Worm (Caenorhabditis elegans) whole organism, midembryonic: Measurements from ENCODE around the gene fbxa-184.

Source experiments
- T22C8.4 ChIP-seq: fragments of 200-800 bp; sonication (Bioruptor generic); IDR thresholded peaks from 2 replicates; pipeline ENCODE4 v1.3.6; 2022; ENCODE audit warnings: missing genetic modification characterization, missing compliant biosample characterization
- cog-1 ChIP-seq: sonication (generic microtip); optimal IDR thresholded peaks from 2 replicates; lab custom pipeline; 2016; ENCODE audit warnings: missing genetic modification characterization, missing compliant biosample characterization
- flt-1 ChIP-seq: fragments of 200-800 bp; sonication (Bioruptor generic); IDR thresholded peaks from 2 replicates; pipeline ENCODE4 v1.3.6; 2022; ENCODE audit warnings: missing genetic modification characterization, missing compliant biosample characterization
- klf-2 ChIP-seq: fragments of 200-800 bp; sonication (Bioruptor generic); conservative IDR thresholded peaks from 2 replicates; pipeline ENCODE4 v1.3.6; 2022; ENCODE audit warnings: missing genetic modification reagents, missing genetic modification characterization, missing compliant biosample characterization
- med-1 ChIP-seq: sonication (generic microtip); optimal IDR thresholded peaks from 2 replicates; lab custom pipeline; 2017; ENCODE audit warnings: missing genetic modification characterization, mild to moderate bottlenecking, missing compliant biosample characterization, antibody characterized with exemption, missing genetic modification reagents; ENCODE audit not compliant: insufficient read depth
- ref-1 ChIP-seq: fragments of 200-800 bp; sonication (Bioruptor generic); conservative IDR thresholded peaks from 2 replicates; pipeline ENCODE4 v1.3.6; 2022; ENCODE audit warnings: missing genetic modification reagents, missing genetic modification characterization, missing compliant biosample characterization
- tab-1 ChIP-seq: fragments of 200-800 bp; sonication (Bioruptor generic); IDR thresholded peaks from 2 replicates; pipeline ENCODE4 v1.3.6; 2022; ENCODE audit warnings: missing genetic modification characterization, missing compliant biosample characterization
- ztf-23 ChIP-seq: fragments of 200-800 bp; sonication (Bioruptor generic); IDR thresholded peaks from 2 replicates; pipeline ENCODE4 v1.3.6; 2022; ENCODE audit warnings: missing genetic modification reagents, missing genetic modification characterization, missing compliant biosample characterization
- ztf-29 ChIP-seq: fragments of 200-800 bp; sonication (Bioruptor generic); IDR thresholded peaks from 2 replicates; pipeline ENCODE4 v1.3.6; 2022; ENCODE audit warnings: missing genetic modification reagents, missing genetic modification characterization, missing compliant biosample characterization

The fbxa-184 gene

ce11 chrII:1703363-1703762 is 6.7 kb upstream of the fbxa-184 start, which contains the start of gene fbxb-47:
fbxb-47 (minus strand) TSS chrII:1703463.
- TF ChIP-seq T22C8.4 (GFP tag; lab: Robert Waterston, UW) (no peak), med-1 (GFP tag; lab: Kevin White, UChicago) (no peak), tab-1 (GFP tag; lab: Robert Waterston, UW) (no peak), klf-2 (GFP tag; lab: Robert Waterston, UW) (no peak), ztf-29 (no peak), flt-1 (no peak), cog-1 (tag; lab: Kevin White, UChicago) (no peak), ztf-23 (GFP tag; lab: Robert Waterston, UW) (no peak), ref-1 (GFP tag; lab: Robert Waterston, UW) (no peak)

DNA sequence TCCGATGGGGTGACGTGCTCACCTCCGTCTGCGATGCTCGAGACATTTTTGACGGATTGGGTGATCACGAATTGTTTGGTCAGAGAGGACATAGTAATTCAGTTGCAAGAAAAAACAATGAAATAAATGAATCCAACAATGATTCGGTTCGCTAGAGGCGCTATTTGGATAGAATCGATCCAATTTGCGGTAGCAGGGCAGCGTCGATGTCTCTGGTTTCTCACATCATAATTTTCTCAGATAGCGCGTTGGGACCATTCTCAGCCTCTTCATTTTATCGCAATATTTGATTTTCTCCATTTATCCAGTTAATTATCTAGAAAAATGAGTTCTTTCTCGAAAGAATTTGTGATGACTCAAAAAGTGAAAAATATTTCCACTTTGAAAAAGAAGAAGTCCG is 3.7 kb upstream of the fbxa-184 start, which contains the start of gene sdz-18:
Gene sdz-18, minus strand, starts transcription at position 101 of the 400 bp plus-strand sequence.
- TF ChIP-seq cog-1 (tag; lab: Kevin White, UChicago) (no peak), ztf-23 (GFP tag; lab: Robert Waterston, UW) (no peak), ztf-29 (no peak), med-1 (GFP tag; lab: Kevin White, UChicago) (no peak), T22C8.4 (GFP tag; lab: Robert Waterston, UW) (no peak), ref-1 (GFP tag; lab: Robert Waterston, UW) (no peak), klf-2 (GFP tag; lab: Robert Waterston, UW) (no peak), tab-1 (GFP tag; lab: Robert Waterston, UW) (no peak), flt-1 (no peak)

- no peak for TF ChIP-seq klf-2 (GFP tag; lab: Robert Waterston, UW)
- no peak for TF ChIP-seq med-1 (GFP tag; lab: Kevin White, UChicago)
- no peak for TF ChIP-seq T22C8.4 (GFP tag; lab: Robert Waterston, UW)
- TF ChIP-seq ztf-23 (GFP tag; lab: Robert Waterston, UW), result no peak
- TF ChIP-seq ztf-29, result no peak
- no peak for TF ChIP-seq cog-1 (tag; lab: Kevin White, UChicago)
- no peak for TF ChIP-seq tab-1 (GFP tag; lab: Robert Waterston, UW)
- TF ChIP-seq flt-1, result no peak
- TF ChIP-seq ref-1 (GFP tag; lab: Robert Waterston, UW), result no peak
These were observed 2.9 kb downstream of the fbxa-184 start, which contains the start of gene btb-7 for ce11 chrII:1712938-1713337. btb-7 (plus strand) TSS chrII:1713238.

DNA sequence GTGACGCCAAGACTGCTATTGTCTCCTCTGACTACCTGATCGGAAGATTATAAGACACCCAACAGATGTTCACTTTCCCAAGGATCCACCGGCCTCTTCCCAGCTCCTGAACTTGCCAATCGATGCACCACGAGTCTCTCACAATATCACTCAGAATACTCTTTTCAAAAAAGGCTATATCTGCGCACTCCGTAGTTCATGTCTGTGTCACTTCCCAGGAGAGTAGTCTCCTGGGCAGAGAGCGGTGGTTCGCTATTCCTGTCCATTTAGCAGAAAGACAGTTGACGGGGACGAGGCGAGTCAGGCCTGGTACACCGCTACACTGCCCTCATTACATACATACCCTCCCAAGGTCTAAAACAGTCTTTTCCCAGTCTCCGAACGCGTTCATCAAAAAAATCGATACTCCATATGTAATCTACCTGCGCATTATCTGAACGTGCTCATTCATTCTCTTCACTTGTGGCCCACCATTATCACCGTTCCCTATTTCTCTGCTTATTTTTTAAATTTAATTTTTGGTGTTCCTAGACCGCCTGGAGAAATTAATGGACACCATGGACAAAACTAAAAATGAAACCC is 4.8 kb downstream of the fbxa-184 start, which contains the start of gene btb-6:
Gene btb-6, plus strand, starts transcription at position 532 of the 582 bp plus-strand sequence.
- TF ChIP-seq T22C8.4 (GFP tag; lab: Robert Waterston, UW) (no peak), tab-1 (GFP tag; lab: Robert Waterston, UW) (0 out of 2 replicates have a peak, but pooled peaks have one; percentile 53), flt-1 (no peak), ztf-23 (GFP tag; lab: Robert Waterston, UW) (no peak), cog-1 (tag; lab: Kevin White, UChicago) (no peak)

- no peak for TF ChIP-seq cog-1 (tag; lab: Kevin White, UChicago)
- TF ChIP-seq ztf-23 (GFP tag; lab: Robert Waterston, UW), result no peak
- no peak for TF ChIP-seq klf-2 (GFP tag; lab: Robert Waterston, UW)
- no peak for TF ChIP-seq ref-1 (GFP tag; lab: Robert Waterston, UW)
- no peak for TF ChIP-seq tab-1 (GFP tag; lab: Robert Waterston, UW)
- no peak for TF ChIP-seq med-1 (GFP tag; lab: Kevin White, UChicago)
These were observed 9.1 kb downstream of the fbxa-184 start, which contains the start of gene fbxb-48 for ce11 chrII:1719153-1719552. fbxb-48 (minus strand) TSS chrII:1719253.

DNA sequence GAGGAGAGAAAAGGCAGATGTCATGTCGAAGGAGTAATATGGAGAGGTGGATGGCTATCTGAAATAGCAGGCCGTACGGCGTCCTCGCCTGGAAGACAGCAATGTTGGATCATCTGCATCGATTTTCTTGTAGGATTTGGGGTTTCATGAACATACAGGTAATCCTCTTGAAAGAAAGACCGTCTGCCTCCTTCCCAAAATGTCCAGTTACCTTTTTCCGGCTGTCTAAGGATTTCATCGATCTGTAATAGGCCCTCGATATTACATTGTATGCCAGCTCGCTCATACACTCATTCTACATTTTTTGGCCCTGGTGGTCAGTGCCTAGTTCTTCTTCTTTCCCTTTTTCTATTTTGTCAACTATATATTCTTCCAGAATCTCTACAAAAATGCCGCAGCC is 12.3 kb downstream of the fbxa-184 start, which contains the start of the genes fbxb-5 and btb-8:
Gene fbxb-5, minus strand, starts transcription at position 101 of the 400 bp plus-strand sequence.
Gene btb-8, plus strand, starts transcription at position 377 of the 400 bp plus-strand sequence.
- no peak for TF ChIP-seq ztf-23 (GFP tag; lab: Robert Waterston, UW)
- no peak for TF ChIP-seq tab-1 (GFP tag; lab: Robert Waterston, UW)
- TF ChIP-seq med-1 (GFP tag; lab: Kevin White, UChicago), result no peak

DNA sequence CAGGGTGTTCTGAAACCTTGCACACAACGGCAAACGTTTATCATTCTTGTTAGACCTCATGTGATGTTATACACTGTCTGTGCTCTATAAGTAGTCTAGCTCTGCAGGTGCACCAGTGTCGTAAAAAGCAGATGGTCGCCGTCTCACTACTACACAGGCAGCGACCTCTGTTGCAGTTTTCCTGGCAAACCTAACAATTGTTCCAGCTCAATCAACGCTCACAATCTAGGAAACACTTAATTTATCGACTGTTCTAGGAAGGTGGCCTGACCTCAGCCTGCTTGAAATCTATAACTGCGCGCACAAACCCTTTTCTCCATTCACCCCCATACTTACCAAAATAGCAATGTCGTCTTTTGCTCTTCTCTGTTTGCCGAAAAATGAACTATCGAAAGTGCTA is 14.3 kb downstream of the fbxa-184 start, which contains the start of gene fbxb-11:
Gene fbxb-11, plus strand, starts transcription at position 301 of the 400 bp plus-strand sequence.
- TF ChIP-seq T22C8.4 (GFP tag; lab: Robert Waterston, UW) (no peak), klf-2 (GFP tag; lab: Robert Waterston, UW) (no peak)

DNA sequence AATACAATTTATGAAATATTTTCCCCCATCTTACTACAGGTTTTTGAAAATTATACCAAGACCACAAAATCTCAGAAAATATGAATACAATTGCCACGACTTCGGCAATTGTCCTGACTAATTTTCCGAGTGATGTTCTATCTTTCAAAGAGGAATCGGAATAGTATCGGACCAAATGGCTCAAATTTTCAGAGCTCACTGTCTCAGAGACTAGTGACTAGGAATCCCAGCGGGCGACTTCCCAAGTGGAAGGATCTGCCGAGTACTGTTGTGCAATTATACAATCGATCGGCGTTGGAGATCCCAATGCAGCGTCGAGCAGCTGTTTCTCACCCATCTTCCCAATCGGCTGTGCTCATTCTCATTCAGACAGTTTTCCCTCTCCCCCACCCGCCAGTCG is 15.7 kb downstream of the fbxa-184 start, which contains the start of gene F45C12.17:
Gene F45C12.17, plus strand, starts transcription at position 377 of the 400 bp plus-strand sequence.
- no peak for TF ChIP-seq klf-2 (GFP tag; lab: Robert Waterston, UW)
- 0 out of 2 replicates have a peak, but pooled peaks have one; percentile 21 for TF ChIP-seq flt-1
- no peak for TF ChIP-seq tab-1 (GFP tag; lab: Robert Waterston, UW)

- TF ChIP-seq ztf-23 (GFP tag; lab: Robert Waterston, UW) (no peak), med-1 (GFP tag; lab: Kevin White, UChicago) (no peak), ztf-29 (no peak), ref-1 (GFP tag; lab: Robert Waterston, UW) (no peak), klf-2 (GFP tag; lab: Robert Waterston, UW) (no peak), flt-1 (no peak), T22C8.4 (GFP tag; lab: Robert Waterston, UW) (no peak), cog-1 (tag; lab: Kevin White, UChicago) (no peak), tab-1 (GFP tag; lab: Robert Waterston, UW) (no peak)
These were observed 18.2 kb downstream of the fbxa-184 start, which contains the start of gene btb-9 for ce11 chrII:1728253-1728652. btb-9 (plus strand) TSS chrII:1728506.
